Worm (Caenorhabditis elegans) whole organism, dauer: ENCODE results near the gene C28A5.1.

Experiments
- unc-62 ChIP-seq: sonication (generic microtip); optimal IDR thresholded peaks from 2 replicates; lab custom pipeline; 2017; ENCODE audit warnings: missing biosample characterization, missing genetic modification reagents, missing genetic modification characterization

C28A5.1 gene

ce11 chrIII:4412108-4413009, 21.8 kb downstream of the C28A5.1 start:
- TF ChIP-seq unc-62 (GFP tag; lab: Kevin White, UChicago), result no peak

DNA sequence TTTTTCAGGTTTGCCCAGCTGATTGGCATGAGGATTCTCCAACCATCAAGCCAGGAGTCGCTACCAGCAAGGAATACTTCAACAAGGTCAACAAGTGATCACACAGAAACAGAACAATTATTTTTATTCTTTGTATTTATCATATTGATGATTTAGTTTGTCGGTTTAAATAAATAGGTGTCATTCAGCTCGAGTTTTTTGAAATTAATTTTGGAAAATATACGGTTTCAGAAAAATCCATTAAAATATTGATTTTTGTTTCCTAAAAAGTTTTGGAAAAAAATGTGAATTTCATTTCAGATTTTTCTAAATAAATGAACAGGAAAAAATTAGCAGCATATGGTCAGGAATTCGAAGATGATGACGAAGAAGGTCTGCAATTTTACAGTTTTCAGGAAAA, 25.9 kb downstream of the C28A5.1 start, which contains the start of gene gpch-1:
Gene gpch-1 (plus strand): TSS at position 301 of the 400 bp plus-strand sequence.
- no peak for TF ChIP-seq unc-62 (GFP tag; lab: Kevin White, UChicago)

DNA sequence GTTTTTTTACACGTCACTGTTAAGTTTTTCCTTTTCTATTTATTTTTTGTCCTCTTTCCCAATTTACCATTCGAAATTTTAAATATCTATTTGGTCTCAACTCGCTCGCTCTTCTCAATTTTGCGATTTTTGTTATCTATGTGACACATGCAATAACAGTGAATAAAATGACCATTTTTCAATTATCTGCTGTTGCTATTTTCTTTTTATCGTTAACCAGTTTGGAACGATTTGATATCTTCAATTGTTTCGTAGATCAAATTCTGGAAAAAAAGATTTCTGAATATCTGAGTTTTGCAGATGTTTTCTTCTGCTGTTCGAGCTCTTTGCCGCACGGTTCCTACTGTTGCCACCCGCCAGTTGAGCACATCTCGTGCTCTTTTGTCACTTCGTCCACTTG, 27.0 kb downstream of the C28A5.1 start, which contains the start of gene prdx-3:
Gene prdx-3 (plus strand): TSS at position 301 of the 400 bp plus-strand sequence.
- no peak for TF ChIP-seq unc-62 (GFP tag; lab: Kevin White, UChicago)

DNA sequence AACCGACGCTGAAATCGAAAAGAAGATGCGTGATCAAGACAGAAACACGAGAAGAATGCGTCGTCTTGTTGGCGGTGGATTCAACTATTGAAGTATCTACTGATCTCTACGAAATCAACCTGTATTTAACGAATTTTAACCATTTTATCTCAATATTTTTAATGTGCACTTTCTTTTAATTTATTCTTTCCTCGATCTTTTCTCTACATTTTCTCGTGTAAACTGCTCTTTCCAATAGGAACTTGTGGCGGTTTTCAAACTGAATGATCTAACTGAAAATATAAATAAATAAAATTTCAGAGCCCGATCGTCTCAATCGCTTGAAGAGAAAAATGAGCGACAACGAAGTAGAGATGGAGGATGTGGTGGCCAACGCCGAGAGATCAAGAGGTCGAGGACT, 28.2 kb downstream of the C28A5.1 start, which contains the start of gene rnp-4:
Gene rnp-4 (plus strand): TSS at position 301 of the 400 bp plus-strand sequence.
- no peak for TF ChIP-seq unc-62 (GFP tag; lab: Kevin White, UChicago)

ce11 chrIII:4404339-4404836, 29.8 kb downstream of the C28A5.1 start, which contains the start of the genes R07E5.17 and snfc-5:
R07E5.17 (minus strand) TSS chrIII:4404436.
snfc-5 (plus strand) TSS chrIII:4404786.
- no peak for TF ChIP-seq unc-62 (GFP tag; lab: Kevin White, UChicago)

ce11 chrIII:4401142-4401541, 33.0 kb downstream of the C28A5.1 start, which contains the start of gene R07E5.15:
R07E5.15 (plus strand) TSS chrIII:4401442.
- TF ChIP-seq unc-62 (GFP tag; lab: Kevin White, UChicago), result no peak

DNA sequence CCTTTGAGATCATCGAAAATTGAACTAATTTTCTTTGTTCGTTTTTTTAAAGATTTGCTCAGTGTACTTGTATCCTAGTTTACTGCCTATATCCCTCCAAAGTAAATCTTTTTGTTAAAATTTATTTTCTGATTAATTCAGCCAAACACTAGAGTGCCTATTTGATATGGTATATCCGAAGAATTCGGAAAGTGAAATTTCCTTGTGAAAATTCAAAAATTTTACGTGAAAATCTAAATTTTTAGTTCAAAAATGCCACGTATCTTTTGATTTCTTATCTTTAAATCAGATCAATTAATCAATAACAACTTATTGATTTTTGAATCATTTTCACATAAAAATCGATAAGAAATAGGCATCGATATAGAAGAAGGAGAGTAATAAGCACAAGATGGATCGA, 35.7 kb downstream of the C28A5.1 start, which contains the start of gene R07E5.6:
Gene R07E5.6 (plus strand): TSS at position 301 of the 400 bp plus-strand sequence.
- no peak for TF ChIP-seq unc-62 (GFP tag; lab: Kevin White, UChicago)

DNA sequence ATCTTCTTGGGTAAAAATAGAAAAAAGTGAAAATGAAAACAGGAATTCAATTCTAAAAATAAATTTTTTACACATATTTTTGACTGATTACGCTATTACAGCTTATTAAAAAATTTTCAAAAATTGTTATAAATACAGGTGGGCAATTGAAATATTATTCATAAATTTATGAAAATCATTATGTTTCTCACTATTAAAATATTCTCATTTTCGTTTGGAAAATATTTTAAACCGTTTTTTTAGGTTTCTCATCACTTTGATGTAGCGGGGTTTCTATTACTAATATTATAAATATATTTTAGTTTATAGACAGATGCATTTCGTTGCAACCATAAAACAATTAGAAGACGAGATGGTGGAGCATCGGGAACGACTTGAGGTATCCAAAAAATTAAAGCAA, 37.0 kb downstream of the C28A5.1 start, which contains the start of gene R07E5.5:
Gene R07E5.5 (plus strand): TSS at position 301 of the 400 bp plus-strand sequence.
- no peak for TF ChIP-seq unc-62 (GFP tag; lab: Kevin White, UChicago)

DNA sequence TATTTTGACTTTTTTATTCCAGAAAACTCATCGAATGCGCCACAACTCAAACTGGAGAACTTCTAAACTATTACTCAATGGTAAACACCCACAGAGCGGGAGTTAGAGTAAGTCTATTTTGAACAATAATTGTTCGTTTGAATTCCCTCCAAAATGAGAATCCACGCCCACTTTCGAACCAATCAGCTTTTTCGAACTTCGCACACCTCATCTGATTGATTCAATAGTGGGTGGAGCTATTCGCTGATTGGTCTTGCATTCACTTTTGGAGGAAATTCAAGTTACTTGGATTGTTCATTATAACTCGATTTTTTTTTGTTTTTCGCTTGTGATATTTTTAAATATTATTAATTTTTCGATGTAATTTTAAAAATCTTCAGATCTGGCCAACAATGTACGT, 38.3 kb downstream of the C28A5.1 start:
- no peak for TF ChIP-seq unc-62 (GFP tag; lab: Kevin White, UChicago)

ce11 chrIII:4394496-4394895, 39.6 kb downstream of the C28A5.1 start, which contains the start of gene R07E5.4:
R07E5.4 (plus strand) TSS chrIII:4394796.
- TF ChIP-seq unc-62 (GFP tag; lab: Kevin White, UChicago), result no peak

DNA sequence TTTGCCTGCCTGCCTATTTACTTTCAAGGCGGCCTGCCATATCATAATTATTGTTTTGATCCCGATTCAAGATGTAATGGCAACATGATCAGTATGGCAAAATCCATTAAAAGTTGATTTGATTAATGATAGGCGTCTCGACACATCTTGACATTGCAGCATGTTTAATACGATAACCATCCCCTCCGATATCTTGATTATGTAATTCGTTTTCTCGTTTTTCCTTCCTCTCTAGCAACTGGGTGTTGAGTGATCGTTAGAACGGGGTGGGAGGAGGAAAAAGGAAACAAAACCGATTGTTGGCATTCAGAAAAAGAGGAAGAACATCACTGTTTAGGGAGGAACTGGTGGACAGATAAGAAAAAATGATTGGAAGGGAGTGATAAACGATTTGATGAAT, 42.2 kb downstream of the C28A5.1 start:
- no peak for TF ChIP-seq unc-62 (GFP tag; lab: Kevin White, UChicago)

DNA sequence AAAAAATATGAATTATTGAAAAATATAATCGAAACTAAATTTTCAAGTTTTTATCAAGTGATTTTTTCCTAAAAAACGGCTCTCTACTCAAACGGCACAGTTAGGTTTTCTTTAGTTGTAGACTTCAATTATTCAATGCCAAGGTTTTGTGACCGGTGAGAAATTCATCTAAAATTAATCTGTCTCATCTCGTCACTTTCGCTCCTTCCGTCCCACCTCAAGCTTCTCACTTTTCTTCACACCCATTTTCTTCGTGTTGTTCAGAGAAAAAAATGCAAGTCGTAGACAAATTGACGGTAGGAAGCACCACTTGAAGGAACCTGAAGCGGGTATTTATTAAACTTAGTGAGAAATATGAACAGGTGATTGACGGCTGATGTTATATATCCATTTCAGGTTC, 42.8 kb downstream of the C28A5.1 start:
- TF ChIP-seq unc-62 (GFP tag; lab: Kevin White, UChicago), result no peak

DNA sequence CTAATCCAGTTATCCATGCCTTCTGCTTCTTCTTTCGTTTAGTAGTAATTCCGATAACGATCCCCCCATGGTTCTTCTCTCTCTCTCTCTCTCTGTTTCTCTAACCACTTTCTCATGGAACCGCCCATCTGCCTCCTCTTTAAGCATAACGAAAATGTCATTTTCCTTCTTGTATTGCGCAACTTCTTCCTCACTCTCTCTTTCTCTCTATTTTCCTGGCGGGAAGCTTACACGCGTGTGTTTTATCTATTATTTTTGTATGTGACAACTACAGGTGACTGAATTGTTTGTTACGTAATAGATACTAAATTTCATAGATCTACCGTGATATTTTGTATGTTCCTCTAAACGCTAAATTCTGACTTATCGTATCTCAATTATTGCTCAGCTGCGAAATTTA, 43.7 kb downstream of the C28A5.1 start:
- no peak for TF ChIP-seq unc-62 (GFP tag; lab: Kevin White, UChicago)

DNA sequence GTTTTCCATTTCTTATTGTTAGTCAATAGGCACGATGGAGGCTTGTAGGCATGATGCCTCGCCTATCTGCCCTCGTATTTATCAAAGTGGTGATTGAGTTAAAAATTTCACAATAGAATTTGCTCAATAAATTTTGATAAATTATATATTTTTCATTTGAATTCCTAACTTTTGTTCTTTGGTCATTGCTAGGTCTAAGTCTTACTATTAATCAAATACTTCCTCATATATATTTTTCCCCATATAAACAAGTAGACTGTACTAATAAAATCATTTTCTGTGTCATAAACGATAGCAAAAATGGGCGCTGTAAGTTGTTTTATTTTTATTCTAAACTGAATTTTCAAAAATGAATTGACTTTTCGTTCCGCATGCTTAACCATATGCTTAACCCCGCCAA, 49.7 kb downstream of the C28A5.1 start, which contains the start of gene pals-28:
Gene pals-28 (plus strand): TSS at position 301 of the 400 bp plus-strand sequence.
- TF ChIP-seq unc-62 (GFP tag; lab: Kevin White, UChicago), result no peak

DNA sequence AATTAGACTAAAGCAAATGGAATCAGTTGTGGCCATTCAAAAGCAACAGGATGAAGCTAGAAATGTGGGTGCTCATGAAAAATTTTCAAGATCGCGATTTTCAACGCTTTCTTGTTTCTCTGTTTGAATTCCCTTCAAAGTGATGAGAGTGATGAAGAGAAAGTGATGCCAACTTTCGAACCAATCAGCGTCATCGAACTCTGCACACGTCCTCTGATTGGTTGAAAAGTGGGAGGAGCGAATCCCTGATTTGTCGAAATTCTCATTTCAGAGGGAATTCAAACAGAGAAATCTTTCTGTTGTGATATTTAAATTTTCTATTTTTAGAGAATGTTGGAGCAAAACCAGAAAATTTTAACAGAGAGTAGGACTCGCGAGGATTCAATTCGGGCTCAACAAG, 52.0 kb downstream of the C28A5.1 start:
- TF ChIP-seq unc-62 (GFP tag; lab: Kevin White, UChicago), result no peak

DNA sequence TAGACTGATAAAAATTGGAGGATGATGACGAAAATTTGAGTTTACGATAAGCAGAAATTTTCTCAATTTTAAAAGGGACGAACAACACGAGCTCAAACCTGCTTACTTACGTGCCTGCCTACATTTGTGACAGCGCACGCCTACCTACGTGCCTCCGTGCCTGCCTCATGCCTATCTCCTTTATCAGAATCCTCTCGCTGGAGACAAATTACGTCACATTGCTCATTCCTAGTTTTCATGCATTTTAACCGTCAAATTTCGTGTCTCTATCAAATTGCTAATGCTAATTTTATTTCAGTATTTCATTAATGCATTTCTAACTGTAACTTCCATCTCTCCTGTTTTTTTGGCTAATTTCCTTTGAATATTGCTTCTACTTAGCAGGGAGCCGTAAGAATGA, 52.8 kb downstream of the C28A5.1 start, which contains the start of gene pals-27:
Gene pals-27 (plus strand): TSS at position 301 of the 400 bp plus-strand sequence.
- no peak for TF ChIP-seq unc-62 (GFP tag; lab: Kevin White, UChicago)
